Worm (Caenorhabditis elegans): ENCODE results near the gene F14E5.8.

- no peak for TF ChIP-seq unc-62 (GFP tag; optimal IDR thresholded peaks at IDR 0.05)
- no peak for TF ChIP-seq aha-1 (tag; optimal IDR thresholded peaks at IDR 0.05)
- peak; percentile 60 for TF ChIP-seq lin-39 (tag; optimal IDR thresholded peaks at IDR 0.05)
- TF ChIP-seq unc-30 (tag; optimal IDR thresholded peaks at IDR 0.05), result no peak
- no peak for TF ChIP-seq nhr-11 (tag; optimal IDR thresholded peaks at IDR 0.05)
- no peak for TF ChIP-seq zag-1 (tag; optimal IDR thresholded peaks at IDR 0.05)
- no peak for TF ChIP-seq mep-1 (tag; optimal IDR thresholded peaks at IDR 0.05)
- TF ChIP-seq nhr-76 (tag; optimal IDR thresholded peaks at IDR 0.05), result no peak
Observed at ce11 chrII:8409538-8409937, 10.4 kb upstream of the F14E5.8 start.
